Worm (Caenorhabditis elegans): ENCODE measurements around the gene aass-1.
A peak's percentile ranks its signal among the peaks of the same experiment; 100 is the strongest.

Gene aass-1

DNA sequence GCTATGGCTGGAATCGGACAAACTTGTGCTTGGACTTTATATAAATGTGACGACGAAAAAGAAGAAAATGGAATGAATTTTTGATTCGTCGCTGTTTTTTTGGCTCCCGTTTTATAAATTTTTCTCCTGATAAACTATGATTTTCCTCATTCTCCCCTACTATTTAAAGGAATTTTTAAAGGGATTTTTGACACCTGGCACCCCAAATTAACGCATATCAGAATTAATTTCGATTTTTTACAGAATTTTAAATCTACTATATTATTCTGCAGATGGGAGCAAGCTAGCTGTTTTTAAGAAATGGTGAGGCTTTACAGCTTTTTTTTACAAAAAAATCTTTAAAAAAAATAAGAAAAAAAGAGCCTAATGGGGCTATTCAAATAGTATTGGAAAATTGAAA, 39.9 kb upstream of the aass-1 start, which contains the start of gene coa-1:
Gene coa-1, plus strand, starts transcription at position 301 of the 400 bp plus-strand sequence.
- TF ChIP-seq madf-3 (GFP tag; IDR thresholded peaks at IDR 0.05) (no peak), fkh-3 (tag; optimal IDR thresholded peaks at IDR 0.05) (no peak), K11D2.4 (GFP tag; IDR thresholded peaks at IDR 0.05) (no peak), hmg-20 (GFP tag; IDR thresholded peaks at IDR 0.05) (no peak), aptf-2 (GFP tag; conservative IDR thresholded peaks at IDR 0.05) (no peak), mxl-1 (tag; optimal IDR thresholded peaks at IDR 0.05) (no peak), madf-8 (GFP tag; conservative IDR thresholded peaks at IDR 0.05) (no peak), zfh-2 (GFP tag; conservative IDR thresholded peaks at IDR 0.05) (no peak), tbp1 (GFP tag; optimal IDR thresholded peaks at IDR 0.05) (no peak), ZK185.1 (tag; optimal IDR thresholded peaks at IDR 0.05; ENCODE audit: poor library complexity, severe bottlenecking) (no peak), ztf-3 (GFP tag; optimal IDR thresholded peaks at IDR 0.05) (no peak), unc-130 (GFP tag; optimal IDR thresholded peaks at IDR 0.05) (no peak)

DNA sequence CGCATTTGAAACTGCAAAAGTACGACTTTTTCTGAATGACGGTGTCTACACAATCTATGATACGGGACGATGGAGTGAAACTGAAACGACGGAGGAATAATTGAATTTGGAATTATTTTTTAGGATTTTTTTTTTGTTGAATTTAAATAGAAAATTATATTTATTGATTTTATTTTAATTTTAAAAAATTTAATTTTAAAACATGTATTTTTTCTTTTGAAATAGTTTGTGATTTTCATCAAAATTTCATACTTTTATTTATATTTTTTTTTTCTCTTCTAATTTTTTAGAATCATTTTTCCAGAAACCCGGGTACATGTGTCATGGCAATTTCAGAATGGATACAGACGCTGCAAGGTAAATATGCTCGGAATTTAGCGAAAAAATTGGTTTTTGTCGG, 37.1 kb upstream of the aass-1 start, which contains the start of gene Y38C1AA.1:
Gene Y38C1AA.1, plus strand, starts transcription at position 301 of the 400 bp plus-strand sequence.
- TF ChIP-seq hrde-1 (tag; optimal IDR thresholded peaks at IDR 0.05; ENCODE audit: borderline replicate concordance) = no peak
- TF ChIP-seq lin-26 (GFP tag; IDR thresholded peaks at IDR 0.05) = no peak
- no peak for TF ChIP-seq nfya-1 (tag; optimal IDR thresholded peaks at IDR 0.05; ENCODE audit: borderline replicate concordance, insufficient read depth)
- no peak for TF ChIP-seq hlh-12 (tag; optimal IDR thresholded peaks at IDR 0.05)
- TF ChIP-seq madf-3 (GFP tag; IDR thresholded peaks at IDR 0.05) = no peak
- no peak for TF ChIP-seq ztf-26 (tag; optimal IDR thresholded peaks at IDR 0.05)
- TF ChIP-seq F33H1.4 (GFP tag; IDR thresholded peaks at IDR 0.05) = no peak
- TF ChIP-seq lin-35 (GFP tag; optimal IDR thresholded peaks at IDR 0.05) = no peak
- no peak for TF ChIP-seq tbx-9 (tag; optimal IDR thresholded peaks at IDR 0.05; ENCODE audit: borderline replicate concordance)
- TF ChIP-seq somi-1 (GFP tag; optimal IDR thresholded peaks at IDR 0.05) = no peak
- no peak for TF ChIP-seq athp-1 (tag; optimal IDR thresholded peaks at IDR 0.05)

DNA sequence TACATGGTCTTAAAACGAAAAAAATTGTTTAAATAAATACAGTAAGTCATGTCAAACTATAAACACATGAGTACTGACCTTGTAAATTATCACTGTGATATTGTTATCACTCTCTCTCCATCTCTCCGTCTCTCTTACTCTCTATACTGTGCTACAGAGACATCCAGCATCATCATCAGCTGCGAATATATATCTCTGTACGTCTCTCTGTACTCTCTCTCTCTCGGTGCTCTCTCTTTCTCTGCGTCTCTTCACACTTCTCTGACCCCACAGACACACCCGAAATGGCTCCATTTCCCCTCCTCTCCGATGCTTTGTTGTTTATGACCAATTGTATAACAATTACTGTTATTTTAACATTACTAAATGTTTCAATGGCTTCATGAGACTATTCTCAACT, 34.4 kb upstream of the aass-1 start:
- TF ChIP-seq cebp-2 (GFP tag; IDR thresholded peaks at IDR 0.05) (no peak), Y53G8AR.9 (GFP tag; conservative IDR thresholded peaks at IDR 0.05) (no peak), lin-54 (GFP tag; optimal IDR thresholded peaks at IDR 0.05) (peak; percentile 7), mcd-1 (GFP tag; IDR thresholded peaks at IDR 0.05) (0 out of 2 replicates have a peak, but pooled peaks have one; percentile 37), Y79H2A.3 (GFP tag; conservative IDR thresholded peaks at IDR 0.05) (no peak), F10E7.11 (tag; optimal IDR thresholded peaks at IDR 0.05) (no peak), ccch-3 (GFP tag; optimal IDR thresholded peaks at IDR 0.05) (no peak), Y67H2A.10 (GFP tag; conservative IDR thresholded peaks at IDR 0.05) (no peak), repo-1 (tag; optimal IDR thresholded peaks at IDR 0.05) (no peak), ets-4 (GFP tag; optimal IDR thresholded peaks at IDR 0.05) (no peak), fkh-3 (tag; optimal IDR thresholded peaks at IDR 0.05) (no peak), nhr-80 (tag; optimal IDR thresholded peaks at IDR 0.05) (peak; percentile 87), dox-1 (GFP tag; IDR thresholded peaks at IDR 0.05) (peak; percentile 57; the same call in 1 of the 2 replicates), bed-2 (GFP tag; IDR thresholded peaks at IDR 0.05) (no peak), egl-44 (GFP tag; IDR thresholded peaks at IDR 0.05) (no peak), B0336.3 (GFP tag; IDR thresholded peaks at IDR 0.05) (0 out of 2 replicates have a peak, but pooled peaks have one; percentile 33), sdz-38 (tag; optimal IDR thresholded peaks at IDR 0.05) (no peak), snpc-4 (GFP tag; optimal IDR thresholded peaks at IDR 0.05) (no peak), snpc-4 (tag; optimal IDR thresholded peaks at IDR 0.05) (no peak), ekl-4 (GFP tag; IDR thresholded peaks at IDR 0.05) (0 out of 2 replicates have a peak, but pooled peaks have one; percentile 26), bed-1 (GFP tag; IDR thresholded peaks at IDR 0.05) (no peak), let-607 (tag; optimal IDR thresholded peaks at IDR 0.05) (no peak), hlh-26 (GFP tag; conservative IDR thresholded peaks at IDR 0.05) (no peak), F37B4.10 (GFP tag; IDR thresholded peaks at IDR 0.05) (no peak), egl-18 (GFP tag; IDR thresholded peaks at IDR 0.05) (no peak), gei-17 (GFP tag; optimal IDR thresholded peaks at IDR 0.05) (no peak)
